Fruit fly (Drosophila melanogaster): Measurements from ENCODE around the gene spidey.

The spidey gene

dm6 chrX:7923063-7923462 is 14.3 kb downstream of the spidey start:
- TF ChIP-seq CG6163 (GFP tag; IDR thresholded peaks at IDR 0.05) (no peak), CG7368 (GFP tag; optimal IDR thresholded peaks at IDR 0.05) (no peak), Sox14 (GFP tag; optimal IDR thresholded peaks at IDR 0.05) (peak; percentile 30), dsx (GFP tag; optimal IDR thresholded peaks at IDR 0.05; ENCODE audit: poor library complexity, severe bottlenecking) (peak; percentile 10)

dm6 chrX:7924913-7925312 is 16.2 kb downstream of the spidey start:
- TF ChIP-seq CG3919 (GFP tag; optimal IDR thresholded peaks at IDR 0.05), result no peak
- no peak for TF ChIP-seq Sox14 (GFP tag; optimal IDR thresholded peaks at IDR 0.05)
- TF ChIP-seq svp (GFP tag), result peak; percentile 32

dm6 chrX:7930236-7931027 is 21.7 kb downstream of the spidey start:
- TF ChIP-seq achi (GFP tag; optimal IDR thresholded peaks at IDR 0.05) (no peak), CG16779 (tag; optimal IDR thresholded peaks at IDR 0.05) (no peak), CG6808 (GFP tag; optimal IDR thresholded peaks at IDR 0.05) (peak; percentile 45), pdm3 (GFP tag; optimal IDR thresholded peaks at IDR 0.05) (no peak), CG8319 (GFP tag; optimal IDR thresholded peaks at IDR 0.05) (no peak), Smox (GFP tag; optimal IDR thresholded peaks at IDR 0.05) (no peak), CG6854 (GFP tag; optimal IDR thresholded peaks at IDR 0.05) (peak; percentile 61), ss (GFP tag; optimal IDR thresholded peaks at IDR 0.05) (peak; percentile 23 to 62), dsx (GFP tag; optimal IDR thresholded peaks at IDR 0.05; ENCODE audit: poor library complexity, severe bottlenecking) (peak; percentile 14), Hr4 (GFP tag; optimal IDR thresholded peaks at IDR 0.05) (no peak), CG15336 (GFP tag; IDR thresholded peaks at IDR 0.05) (peak; percentile 27; the same call in 1 of the 2 replicates), eg (GFP tag; IDR thresholded peaks at IDR 0.05) (peak; percentile 47; the same call in 1 of the 3 replicates), svp (GFP tag) (peak; percentile 70), Eip93F (GFP tag; optimal IDR thresholded peaks at IDR 0.05) (no peak), Eip78C (GFP tag) (peak; percentile 67), Eip75B (GFP tag; optimal IDR thresholded peaks at IDR 0.05) (no peak), CG10669 (GFP tag; optimal IDR thresholded peaks at IDR 0.05) (no peak), CG6276 (GFP tag; optimal IDR thresholded peaks at IDR 0.05) (peak; percentile 38), CG8632 (GFP tag; optimal IDR thresholded peaks at IDR 0.05) (no peak), Sox102F (GFP tag; optimal IDR thresholded peaks at IDR 0.05) (no peak), CG1621 (tag; optimal IDR thresholded peaks at IDR 0.05) (no peak)

dm6 chrX:7931028-7931549 is 22.4 kb downstream of the spidey start, which contains the start of gene mahe:
mahe (minus strand) TSS chrX:7931382.
- TF ChIP-seq Sox14 (GFP tag; optimal IDR thresholded peaks at IDR 0.05) (peak; percentile 11), Hr38 (GFP tag; optimal IDR thresholded peaks at IDR 0.05) (no peak), CG8119 (GFP tag; IDR thresholded peaks at IDR 0.05) (peak; percentile 26; the same call in 1 of the 3 replicates), Eip78C (GFP tag) (peak; percentile 44), svp (GFP tag) (peak; percentile 62), CG10669 (GFP tag; optimal IDR thresholded peaks at IDR 0.05) (no peak), CG6808 (GFP tag; optimal IDR thresholded peaks at IDR 0.05) (no peak), Sox102F (GFP tag; optimal IDR thresholded peaks at IDR 0.05) (no peak), ss (GFP tag; optimal IDR thresholded peaks at IDR 0.05) (peak in 1 of 2 experiments; percentile 21)

- TF ChIP-seq Smox (GFP tag; optimal IDR thresholded peaks at IDR 0.05), result peak; percentile 40
- TF ChIP-seq Gug (GFP tag; IDR thresholded peaks at IDR 0.05), result no peak
- peak; percentile 70 for TF ChIP-seq lz (GFP tag; optimal IDR thresholded peaks at IDR 0.05)
- peak; percentile 46 for TF ChIP-seq svp (GFP tag)
- peak; percentile 74 for TF ChIP-seq CG6854 (GFP tag; optimal IDR thresholded peaks at IDR 0.05)
- no peak for TF ChIP-seq CG32006 (GFP tag; optimal IDR thresholded peaks at IDR 0.05)
- no peak for TF ChIP-seq salr (GFP tag; optimal IDR thresholded peaks at IDR 0.05)
- TF ChIP-seq acj6 (GFP tag; optimal IDR thresholded peaks at IDR 0.05), result peak; percentile 8
- TF ChIP-seq Ets96B (tag; optimal IDR thresholded peaks at IDR 0.05), result no peak
- TF ChIP-seq Eip78C (GFP tag), result peak; percentile 68
- TF ChIP-seq CG10631 (GFP tag; optimal IDR thresholded peaks at IDR 0.05), result no peak
- TF ChIP-seq CG3919 (GFP tag; optimal IDR thresholded peaks at IDR 0.05), result peak; percentile 53
- TF ChIP-seq CG4318 (GFP tag; optimal IDR thresholded peaks at IDR 0.05), result no peak
- TF ChIP-seq CG11762 (GFP tag; optimal IDR thresholded peaks at IDR 0.05; ENCODE audit: insufficient read depth), result no peak
- TF ChIP-seq esn (GFP tag; optimal IDR thresholded peaks at IDR 0.05), result peak; percentile 67
- peak; percentile 46 for TF ChIP-seq Sox102F (GFP tag; optimal IDR thresholded peaks at IDR 0.05)
- no peak for TF ChIP-seq Hr4 (GFP tag; optimal IDR thresholded peaks at IDR 0.05)
- peak in 1 of 2 experiments; percentile 61 for TF ChIP-seq ss (GFP tag; optimal IDR thresholded peaks at IDR 0.05)
- peak; percentile 24 for TF ChIP-seq Blimp-1 (GFP tag; optimal IDR thresholded peaks at IDR 0.05)
- TF ChIP-seq Hr38 (GFP tag; optimal IDR thresholded peaks at IDR 0.05), result no peak
- no peak for TF ChIP-seq CG6276 (GFP tag; optimal IDR thresholded peaks at IDR 0.05)
Observed at dm6 chrX:7933210-7933915, 24.6 kb downstream of the spidey start, which contains the start of the genes Dhdds and RpS14a. Dhdds (minus strand) TSS chrX:7933351. RpS14a (plus strand) TSS chrX:7933742.
